Worm (Caenorhabditis elegans): ENCODE data around the gene kbp-1.
A peak's percentile ranks its signal among the peaks of the same experiment; 100 is the strongest.

kbp-1 gene

ce11 chrIII:6884203-6884602 is 14.8 kb downstream of the kbp-1 start, which contains the start of gene med-2:
Gene med-2 (plus strand): TSS chrIII:6884503.
- no peak for TF ChIP-seq ceh-30 (tag; optimal IDR thresholded peaks at IDR 0.05)

ce11 chrIII:6885889-6886288 is 16.5 kb downstream of the kbp-1 start:
- no peak for TF ChIP-seq fkh-6 (tag; optimal IDR thresholded peaks at IDR 0.05)
- TF ChIP-seq tbx-2 (tag; optimal IDR thresholded peaks at IDR 0.05): no peak
- TF ChIP-seq gmeb-2 (tag; optimal IDR thresholded peaks at IDR 0.05): no peak
- TF ChIP-seq K09A11.1 (tag; optimal IDR thresholded peaks at IDR 0.05; ENCODE audit: insufficient read depth): no peak
- TF ChIP-seq T23F11.4 (GFP tag; optimal IDR thresholded peaks at IDR 0.05): no peak
- no peak for TF ChIP-seq tbx-7 (tag; optimal IDR thresholded peaks at IDR 0.05)
- no peak for TF ChIP-seq ceh-48 (tag; optimal IDR thresholded peaks at IDR 0.05)

ce11 chrIII:6887574-6887973 is 18.1 kb downstream of the kbp-1 start:
- TF ChIP-seq ceh-6 (GFP tag; optimal IDR thresholded peaks at IDR 0.05) (peak; percentile 61), hlh-13 (GFP tag; optimal IDR thresholded peaks at IDR 0.05) (no peak), pag-3 (tag; optimal IDR thresholded peaks at IDR 0.05; ENCODE audit: borderline replicate concordance) (no peak), eyg-1 (tag; optimal IDR thresholded peaks at IDR 0.05) (peak; percentile 50), ceh-24 (tag; optimal IDR thresholded peaks at IDR 0.05) (no peak), ceh-30 (tag; optimal IDR thresholded peaks at IDR 0.05) (no peak), ceh-31 (tag; optimal IDR thresholded peaks at IDR 0.05) (peak; percentile 55), lim-6 (tag; optimal IDR thresholded peaks at IDR 0.05) (no peak), unc-86 (tag; optimal IDR thresholded peaks at IDR 0.05) (peak; percentile 44), hlh-6 (tag; optimal IDR thresholded peaks at IDR 0.05) (peak; percentile 78), gmeb-2 (tag; optimal IDR thresholded peaks at IDR 0.05) (peak; percentile 64), pha-4 (tag; optimal IDR thresholded peaks at IDR 0.05) (no peak), unc-42 (tag; optimal IDR thresholded peaks at IDR 0.05) (peak; percentile 74), K02D7.2 (tag; optimal IDR thresholded peaks at IDR 0.05) (peak; percentile 52), ceh-9 (tag; optimal IDR thresholded peaks at IDR 0.05) (peak; percentile 47), syd-9 (tag; optimal IDR thresholded peaks at IDR 0.05) (peak; percentile 63), ref-2 (tag; optimal IDR thresholded peaks at IDR 0.05) (peak; percentile 61), tbx-7 (tag; optimal IDR thresholded peaks at IDR 0.05) (no peak), ceh-2 (tag; optimal IDR thresholded peaks at IDR 0.05) (peak; percentile 27), fkh-10 (GFP tag; optimal IDR thresholded peaks at IDR 0.05) (no peak), fkh-6 (tag; optimal IDR thresholded peaks at IDR 0.05) (peak; percentile 41), pat-9 (tag; optimal IDR thresholded peaks at IDR 0.05) (peak; percentile 69), zip-5 (tag; optimal IDR thresholded peaks at IDR 0.05) (peak; percentile 33), unc-3 (GFP tag; conservative IDR thresholded peaks at IDR 0.05) (peak; percentile 52; the same call in 1 of the 2 replicates), unc-3 (tag; optimal IDR thresholded peaks at IDR 0.05) (peak; percentile 44), lin-11 (tag; optimal IDR thresholded peaks at IDR 0.05) (peak; percentile 63), ceh-14 (tag; optimal IDR thresholded peaks at IDR 0.05) (peak; percentile 47), T23F11.4 (GFP tag; optimal IDR thresholded peaks at IDR 0.05) (peak; percentile 58), odd-2 (tag; optimal IDR thresholded peaks at IDR 0.05) (no peak), C38D4.7 (GFP tag; optimal IDR thresholded peaks at IDR 0.05) (peak; percentile 69), che-1 (tag; optimal IDR thresholded peaks at IDR 0.05) (peak; percentile 77), ceh-18 (tag; optimal IDR thresholded peaks at IDR 0.05) (peak; percentile 74), rnt-1 (tag; optimal IDR thresholded peaks at IDR 0.05) (peak; percentile 67), pros-1 (tag; optimal IDR thresholded peaks at IDR 0.05) (no peak), dmd-4 (tag; optimal IDR thresholded peaks at IDR 0.05; ENCODE audit: borderline replicate concordance) (peak; percentile 57), ceh-19 (GFP tag; optimal IDR thresholded peaks at IDR 0.05) (peak; percentile 36), ceh-45 (GFP tag; IDR thresholded peaks at IDR 0.05) (peak; percentile 70), ceh-22 (tag; optimal IDR thresholded peaks at IDR 0.05) (no peak), ceh-48 (tag; optimal IDR thresholded peaks at IDR 0.05) (peak; percentile 60), elt-2 (tag; optimal IDR thresholded peaks at IDR 0.05) (peak; percentile 72), K09A11.1 (tag; optimal IDR thresholded peaks at IDR 0.05; ENCODE audit: insufficient read depth) (peak; percentile 54), nfya-1 (tag; optimal IDR thresholded peaks at IDR 0.05) (peak; percentile 54), ceh-34 (tag; optimal IDR thresholded peaks at IDR 0.05) (peak; percentile 55), unc-55 (GFP tag; optimal IDR thresholded peaks at IDR 0.05) (no peak), nhr-232 (tag; optimal IDR thresholded peaks at IDR 0.05) (peak; percentile 79), pax-1 (tag; optimal IDR thresholded peaks at IDR 0.05) (no peak)

All from whole organism, late embryonic.